Fruit fly (Drosophila melanogaster) whole organism: ENCODE data around the gene rdgC.

Experiments used
- CG8478 ChIP-seq: fragments of >200 bp; optimal IDR thresholded peaks from 2 replicates; lab custom pipeline; 2018; ENCODE audit warnings: inconsistent platforms
- pan ChIP-seq: fragments of >200 bp; optimal IDR thresholded peaks from 2 replicates; lab custom pipeline; 2017
- psq ChIP-seq: fragments of >200 bp; optimal IDR thresholded peaks from 2 replicates; lab custom pipeline; 2017

DNA sequence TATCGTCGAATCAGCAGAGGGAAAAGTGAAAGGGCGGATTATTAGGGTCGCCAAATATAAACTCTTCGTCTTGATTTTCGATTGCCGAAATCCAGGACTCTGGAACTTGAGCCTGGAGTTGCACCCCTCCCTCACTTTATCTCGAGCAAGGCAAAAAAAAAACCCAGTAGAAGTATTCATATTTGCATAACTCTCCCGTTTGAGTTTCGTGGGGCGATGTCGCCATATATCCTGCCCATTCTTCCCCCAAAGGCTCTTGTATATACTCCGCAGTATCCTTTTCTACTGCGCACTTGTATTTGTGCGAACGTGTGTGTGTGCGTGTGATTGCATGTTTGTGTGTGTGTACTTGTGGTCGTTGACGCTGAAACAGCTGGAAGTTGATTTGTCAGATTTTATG, 39.2 kb downstream of the rdgC start:
- TF ChIP-seq psq (lab: Kevin White, UChicago) (no peak), pan (lab: Kevin White, UChicago) (no peak), CG8478 (lab: Kevin White, UChicago) (no peak)
